Worm (Caenorhabditis elegans) whole organism, L3 larva: ENCODE results near the gene nhr-158.

Experiments
- R02D3.7 ChIP-seq: fragments of 150-350 bp; optimal IDR thresholded peaks from 2 replicates; lab custom pipeline; 2014; ENCODE audit warnings: missing biosample characterization, missing genetic modification characterization
- ZK546.5 ChIP-seq: sonication (generic microtip); optimal IDR thresholded peaks from 2 replicates; lab custom pipeline; 2017; ENCODE audit warnings: missing biosample characterization, missing genetic modification characterization
- ama-1 ChIP-seq: fragments of 150-350 bp; optimal IDR thresholded peaks from 2 replicates; lab custom pipeline; 2018
- ceh-16 ChIP-seq: sonication (generic microtip); optimal IDR thresholded peaks from 2 replicates; lab custom pipeline; 2017; ENCODE audit warnings: missing biosample characterization, missing genetic modification characterization
- ceh-82 ChIP-seq: fragments of 150-350 bp; optimal IDR thresholded peaks from 2 replicates; lab custom pipeline; 2014; ENCODE audit warnings: missing biosample characterization, missing genetic modification characterization
- egl-27 ChIP-seq: sonication (generic microtip); optimal IDR thresholded peaks from 4 replicates; lab custom pipeline; 2017; ENCODE audit warnings: missing biosample characterization, missing genetic modification reagents, missing genetic modification characterization
- elt-1 ChIP-seq: fragments of 150-350 bp; optimal IDR thresholded peaks from 2 replicates; lab custom pipeline; 2014; ENCODE audit warnings: missing biosample characterization, missing genetic modification characterization
- elt-2 ChIP-seq: sonication (generic microtip); optimal IDR thresholded peaks from 2 replicates; lab custom pipeline; 2016; ENCODE audit warnings: missing genetic modification reagents, mild to moderate bottlenecking, missing genetic modification characterization, missing compliant biosample characterization
- fkh-10 ChIP-seq: sonication (generic microtip); optimal IDR thresholded peaks from 2 replicates; lab custom pipeline; 2017; ENCODE audit warnings: missing biosample characterization, missing genetic modification reagents, missing genetic modification characterization
- hmg-11 ChIP-seq: sonication (generic microtip); optimal IDR thresholded peaks from 2 replicates; lab custom pipeline; 2016; ENCODE audit warnings: missing genetic modification characterization, missing compliant biosample characterization
- jun-1 ChIP-seq: fragments of 150-350 bp; optimal IDR thresholded peaks from 2 replicates; lab custom pipeline; 2014; ENCODE audit warnings: missing biosample characterization, missing genetic modification reagents, missing genetic modification characterization
- lin-15B ChIP-seq: fragments of 150-350 bp; optimal IDR thresholded peaks from 2 replicates; lab custom pipeline; 2014; ENCODE audit warnings: missing biosample characterization, missing genetic modification characterization
- lsy-12 ChIP-seq: sonication (generic microtip); optimal IDR thresholded peaks from 2 replicates; lab custom pipeline; 2016; ENCODE audit warnings: mild to moderate bottlenecking, missing genetic modification characterization, missing compliant biosample characterization
- mdl-1 ChIP-seq: fragments of 150-350 bp; optimal IDR thresholded peaks from 2 replicates; lab custom pipeline; 2014; ENCODE audit warnings: missing biosample characterization, missing genetic modification characterization
- nhr-11 ChIP-seq: fragments of 150-350 bp; optimal IDR thresholded peaks from 2 replicates; lab custom pipeline; 2014; ENCODE audit warnings: missing biosample characterization, missing genetic modification characterization
- nhr-23 ChIP-seq: fragments of 150-350 bp; optimal IDR thresholded peaks from 2 replicates; lab custom pipeline; 2014; ENCODE audit warnings: missing biosample characterization, missing genetic modification reagents, missing genetic modification characterization
- nhr-237 ChIP-seq: fragments of 150-350 bp; optimal IDR thresholded peaks from 2 replicates; lab custom pipeline; 2014; ENCODE audit warnings: missing biosample characterization, missing genetic modification characterization
- nhr-28 ChIP-seq: fragments of 150-350 bp; optimal IDR thresholded peaks from 2 replicates; lab custom pipeline; 2014; ENCODE audit warnings: missing biosample characterization, missing genetic modification characterization
- nhr-67 ChIP-seq: fragments of 150-350 bp; optimal IDR thresholded peaks from 2 replicates; lab custom pipeline; 2014; ENCODE audit warnings: missing biosample characterization, missing genetic modification characterization
- nhr-76 ChIP-seq: fragments of 150-350 bp; sonication (generic microtip); optimal IDR thresholded peaks from 5 replicates; lab custom pipeline; 2014; ENCODE audit warnings: missing biosample characterization, missing genetic modification characterization
- nhr-77 ChIP-seq: fragments of 150-350 bp; optimal IDR thresholded peaks from 2 replicates; lab custom pipeline; 2014; ENCODE audit warnings: missing biosample characterization, missing genetic modification characterization
- pha-4 ChIP-seq: fragments of 150-350 bp; optimal IDR thresholded peaks from 2 replicates; lab custom pipeline; 2014; ENCODE audit warnings: missing biosample characterization, missing genetic modification reagents, missing genetic modification characterization
- pqm-1 ChIP-seq: fragments of 150-350 bp; optimal IDR thresholded peaks from 2 replicates; lab custom pipeline; 2017; ENCODE audit warnings: missing biosample characterization, missing genetic modification characterization, inconsistent platforms
- sea-2 ChIP-seq: fragments of 150-350 bp; sonication (generic microtip); optimal IDR thresholded peaks from 4 replicates; lab custom pipeline; 2014; ENCODE audit warnings: missing biosample characterization, missing genetic modification reagents, missing genetic modification characterization
- skn-1 ChIP-seq: fragments of 150-350 bp; optimal IDR thresholded peaks from 2 replicates; lab custom pipeline; 2014; ENCODE audit warnings: missing biosample characterization, missing genetic modification characterization
- snpc-4 ChIP-seq: fragments of 150-350 bp; optimal IDR thresholded peaks from 2 replicates; lab custom pipeline; 2014; ENCODE audit warnings: missing biosample characterization, missing genetic modification characterization
- tbx-2 ChIP-seq: sonication (generic microtip); optimal IDR thresholded peaks from 2 replicates; lab custom pipeline; 2016; ENCODE audit warnings: mild to moderate bottlenecking, missing genetic modification characterization, missing compliant biosample characterization
- unc-62 ChIP-seq: fragments of 150-350 bp; sonication (generic microtip); optimal IDR thresholded peaks from 4 replicates; lab custom pipeline; 2014; ENCODE audit warnings: missing biosample characterization, missing genetic modification reagents, missing genetic modification characterization
- zag-1 ChIP-seq: fragments of 150-350 bp; optimal IDR thresholded peaks from 2 replicates; lab custom pipeline; 2014; ENCODE audit warnings: missing biosample characterization, missing genetic modification characterization
- ztf-11 ChIP-seq: fragments of 150-350 bp; optimal IDR thresholded peaks from 2 replicates; lab custom pipeline; 2014; ENCODE audit warnings: missing biosample characterization, missing genetic modification characterization
- ztf-4 ChIP-seq: fragments of 150-350 bp; optimal IDR thresholded peaks from 2 replicates; lab custom pipeline; 2014; ENCODE audit warnings: missing biosample characterization, missing genetic modification characterization

nhr-158 gene

DNA sequence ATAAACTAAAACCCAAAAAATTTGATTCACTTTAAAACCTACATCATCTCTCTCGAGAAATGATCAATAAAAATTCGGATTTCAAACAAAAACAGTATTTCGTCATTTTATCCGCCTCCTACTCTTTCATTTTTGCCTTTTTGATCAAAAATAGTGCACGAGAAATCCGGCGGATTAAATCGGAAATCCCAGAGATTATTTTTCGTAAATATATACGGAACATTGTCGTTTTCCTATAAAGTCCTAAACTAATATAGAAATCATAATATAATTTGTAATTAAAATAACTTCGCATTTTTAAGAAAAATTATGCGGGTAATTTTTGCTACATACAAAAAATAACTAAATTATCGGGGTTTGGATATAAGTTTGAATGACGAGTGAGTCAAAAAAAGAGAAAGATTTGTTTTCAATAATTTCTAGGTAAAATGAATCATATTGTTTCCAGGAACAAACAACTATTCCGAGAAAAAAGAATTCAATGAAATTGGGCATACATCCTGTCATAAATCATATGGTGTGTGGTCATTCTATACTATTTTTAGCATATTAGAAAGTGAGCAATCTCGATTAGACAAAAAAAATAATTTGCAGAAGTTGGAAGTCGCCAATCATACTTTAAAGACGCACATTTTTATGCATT, at the start of gene nhr-158:
nhr-158 (minus strand) TSS at position 51 of the 643 bp plus-strand sequence.
- TF ChIP-seq ztf-11 (tag; lab: Kevin White, UChicago) (no peak), skn-1 (tag; lab: Kevin White, UChicago) (peak; percentile 6)

DNA sequence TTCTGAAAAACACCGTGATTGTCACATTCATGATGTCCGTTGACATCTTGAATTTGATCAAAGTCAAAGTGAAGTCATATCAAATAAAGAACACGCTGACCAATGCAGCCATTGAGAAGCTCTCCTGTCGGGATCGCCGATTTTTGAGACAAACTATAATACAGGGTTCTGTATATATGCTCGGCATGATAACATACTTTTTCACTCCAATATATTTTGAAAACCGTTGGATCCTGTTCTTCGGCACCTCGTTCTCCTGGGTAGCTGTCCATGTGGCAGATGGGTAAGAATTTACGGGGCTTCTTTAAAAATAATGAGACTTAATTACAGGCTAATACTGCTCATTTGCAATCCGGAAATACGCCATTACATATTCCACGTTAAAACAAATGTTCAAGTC, 48.6 kb upstream of the nhr-158 start:
- no peak for TF ChIP-seq ceh-82
- no peak for TF ChIP-seq nhr-237 (tag; lab: Kevin White, UChicago)
- no peak for TF ChIP-seq pqm-1 (tag; lab: Kevin White, UChicago)
- no peak for TF ChIP-seq nhr-76
- no peak for TF ChIP-seq ama-1 (lab: Kevin White, UChicago)
- TF ChIP-seq sea-2 (GFP tag; lab: Kevin White, UChicago): no peak
- TF ChIP-seq mdl-1 (tag; lab: Kevin White, UChicago): no peak
- no peak for TF ChIP-seq egl-27
- TF ChIP-seq ceh-16 (tag; lab: Kevin White, UChicago): no peak
- TF ChIP-seq pha-4 (tag; lab: Kevin White, UChicago): no peak
- TF ChIP-seq lsy-12 (tag; lab: Kevin White, UChicago): no peak
- TF ChIP-seq, all 47 proteins: peak for 0

DNA sequence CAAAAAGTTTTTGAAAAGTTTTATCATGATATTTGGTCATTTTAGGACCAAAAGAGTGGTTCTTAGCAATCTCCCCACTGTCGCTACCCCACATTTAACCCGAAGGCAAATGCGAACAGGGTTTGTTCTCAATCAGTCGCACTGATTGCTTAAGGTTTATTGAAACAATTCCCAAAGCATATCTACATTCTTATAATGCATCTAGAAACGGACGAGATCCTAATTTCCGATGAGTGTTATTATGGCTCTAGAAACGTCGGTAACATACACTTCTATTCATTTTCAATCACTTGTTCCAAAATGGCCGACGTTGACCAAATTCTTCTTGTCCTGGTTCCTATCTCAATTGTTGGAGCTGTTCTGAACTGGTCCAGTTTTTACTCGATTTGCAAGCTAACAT, 47.7 kb upstream of the nhr-158 start, which contains the start of gene srx-65:
srx-65 (plus strand) TSS at position 301 of the 400 bp plus-strand sequence.
- TF ChIP-seq ceh-82: no peak
- TF ChIP-seq elt-1 (tag; lab: Kevin White, UChicago): no peak
- no peak for TF ChIP-seq elt-2 (tag; lab: Kevin White, UChicago)
- TF ChIP-seq ztf-11 (tag; lab: Kevin White, UChicago): no peak
- no peak for TF ChIP-seq sea-2 (GFP tag; lab: Kevin White, UChicago)
- TF ChIP-seq ceh-16 (tag; lab: Kevin White, UChicago): no peak
- TF ChIP-seq egl-27: no peak
- TF ChIP-seq ztf-4 (tag; lab: Kevin White, UChicago): no peak
- TF ChIP-seq lsy-12 (tag; lab: Kevin White, UChicago): no peak
- TF ChIP-seq ama-1 (lab: Kevin White, UChicago): no peak
- no peak for TF ChIP-seq nhr-23 (tag; lab: Kevin White, UChicago)
- no peak for TF ChIP-seq jun-1 (tag; lab: Kevin White, UChicago)
- TF ChIP-seq fkh-10 (GFP tag; lab: Kevin White, UChicago): no peak
- no peak for TF ChIP-seq unc-62 (GFP tag; lab: Kevin White, UChicago)
- no peak for TF ChIP-seq mdl-1 (tag; lab: Kevin White, UChicago)

DNA sequence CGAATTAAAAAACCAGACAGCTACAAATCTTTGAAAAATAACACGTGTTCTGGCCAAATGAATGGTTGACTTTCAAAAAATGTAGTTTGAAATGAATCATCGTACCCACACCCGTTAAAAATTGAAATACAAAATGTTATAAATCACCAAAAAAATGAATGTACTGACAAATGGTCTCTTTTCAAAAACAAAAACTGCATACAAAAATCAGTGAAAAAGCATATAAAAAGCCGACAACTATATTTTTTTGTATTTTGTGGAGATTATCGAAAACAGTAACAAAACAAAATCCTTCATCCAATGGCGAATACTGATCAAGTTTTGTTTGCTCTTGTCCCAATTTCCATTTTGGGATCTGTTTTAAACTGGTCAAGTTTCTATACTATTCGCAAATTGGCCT, 45.3 kb upstream of the nhr-158 start, which contains the start of gene srx-66:
srx-66 (plus strand) TSS at position 301 of the 400 bp plus-strand sequence.
- TF ChIP-seq tbx-2 (tag; lab: Kevin White, UChicago): no peak
- no peak for TF ChIP-seq sea-2 (GFP tag; lab: Kevin White, UChicago)
- TF ChIP-seq nhr-11 (tag; lab: Kevin White, UChicago): no peak
- TF ChIP-seq nhr-67 (tag; lab: Kevin White, UChicago): no peak
- TF ChIP-seq ZK546.5 (tag; lab: Kevin White, UChicago): no peak
- no peak for TF ChIP-seq fkh-10 (GFP tag; lab: Kevin White, UChicago)
- TF ChIP-seq nhr-77: no peak
- TF ChIP-seq zag-1 (tag; lab: Kevin White, UChicago): no peak
- TF ChIP-seq R02D3.7 (tag; lab: Kevin White, UChicago): no peak
- no peak for TF ChIP-seq nhr-23 (tag; lab: Kevin White, UChicago)
- no peak for TF ChIP-seq lin-15B (tag; lab: Kevin White, UChicago)

- TF ChIP-seq ztf-4 (tag; lab: Kevin White, UChicago): no peak
- TF ChIP-seq fkh-10 (GFP tag; lab: Kevin White, UChicago): no peak
- TF ChIP-seq mdl-1 (tag; lab: Kevin White, UChicago): no peak
- TF ChIP-seq snpc-4 (tag; lab: Kevin White, UChicago): no peak
- TF ChIP-seq nhr-28 (tag; lab: Kevin White, UChicago): no peak
- TF ChIP-seq hmg-11: no peak
- TF ChIP-seq elt-2 (tag; lab: Kevin White, UChicago): no peak
- no peak for TF ChIP-seq ztf-11 (tag; lab: Kevin White, UChicago)
These were observed 42.5 kb upstream of the nhr-158 start, which contains the start of gene srx-67 for ce11 chrV:3916480-3916879. Gene srx-67 (plus strand): TSS chrV:3916780.
